Worm (Caenorhabditis elegans) whole organism, L4 larva: ENCODE results near the gene dnj-5.

Experiments used
- egl-27 ChIP-seq: sonication (generic microtip); optimal IDR thresholded peaks from 3 replicates; lab custom pipeline; 2017; ENCODE audit warnings: missing biosample characterization, missing genetic modification reagents, missing genetic modification characterization
- pqm-1 ChIP-seq: sonication (generic microtip); optimal IDR thresholded peaks from 2 replicates; lab custom pipeline; 2017; ENCODE audit warnings: missing biosample characterization, missing genetic modification characterization

- no peak for TF ChIP-seq egl-27 (tag; lab: Kevin White, UChicago)
- no peak for TF ChIP-seq pqm-1 (tag; lab: Kevin White, UChicago)
Measured at ce11 chrII:6840663-6841062, 17.4 kb downstream of the dnj-5 start.
